Worm (Caenorhabditis elegans): ENCODE data around the gene F53H1.4.

DNA sequence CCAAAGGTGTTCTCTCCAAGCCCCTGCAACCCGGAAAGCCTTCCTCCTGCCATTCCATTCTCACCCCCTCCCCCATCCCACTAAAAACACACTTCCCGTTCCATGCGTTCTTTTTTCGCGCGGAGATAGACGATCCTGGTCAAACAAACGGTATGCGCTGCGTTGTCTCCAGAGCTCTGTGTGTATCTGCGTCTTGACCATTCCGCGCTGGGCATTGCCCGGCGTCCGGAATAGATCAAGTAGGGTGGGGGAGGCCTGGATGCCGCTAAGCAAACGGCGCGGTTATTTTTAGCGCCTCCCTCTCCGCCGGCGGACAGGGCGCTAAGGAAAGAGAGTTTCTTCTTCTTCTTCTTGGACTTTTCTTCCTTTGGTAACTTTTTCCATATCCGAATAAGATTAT is 65.3 kb downstream of the F53H1.4 start:
- TF ChIP-seq nhr-76 (tag; optimal IDR thresholded peaks at IDR 0.05) (no peak), nhr-28 (tag; optimal IDR thresholded peaks at IDR 0.05) (no peak), nhr-237 (tag; optimal IDR thresholded peaks at IDR 0.05) (no peak), zag-1 (tag; optimal IDR thresholded peaks at IDR 0.05) (no peak), nhr-12 (tag; optimal IDR thresholded peaks at IDR 0.05) (no peak), pha-4 (tag; optimal IDR thresholded peaks at IDR 0.05) (no peak), egl-5 (tag; optimal IDR thresholded peaks at IDR 0.05) (no peak), fos-1 (tag; optimal IDR thresholded peaks at IDR 0.05) (no peak), fkh-10 (GFP tag; optimal IDR thresholded peaks at IDR 0.05) (no peak), lin-39 (tag; optimal IDR thresholded peaks at IDR 0.05) (no peak), ztf-4 (tag; optimal IDR thresholded peaks at IDR 0.05) (no peak)
